Worm (Caenorhabditis elegans): ENCODE data around the gene Y50D4B.4.
A peak's percentile ranks its signal among the peaks of the same experiment; 100 is the strongest.

Gene Y50D4B.4

ce11 chrV:1131880-1132623, 39.6 kb downstream of the Y50D4B.4 start, which contains the start of gene W07B8.4 (continued):
- TF ChIP-seq unc-62 (GFP tag; optimal IDR thresholded peaks at IDR 0.05) (no peak), zim-3 (tag; optimal IDR thresholded peaks at IDR 0.05) (no peak), hrde-1 (tag; optimal IDR thresholded peaks at IDR 0.05; ENCODE audit: borderline replicate concordance) (no peak), madf-10 (tag; optimal IDR thresholded peaks at IDR 0.05) (peak; percentile 20), gei-17 (GFP tag; optimal IDR thresholded peaks at IDR 0.05) (no peak), hlh-12 (tag; optimal IDR thresholded peaks at IDR 0.05) (no peak), nfyb-1 (GFP tag; IDR thresholded peaks at IDR 0.05) (no peak), sdz-38 (tag; optimal IDR thresholded peaks at IDR 0.05) (no peak), bed-2 (GFP tag; IDR thresholded peaks at IDR 0.05) (no peak), lin-54 (GFP tag; optimal IDR thresholded peaks at IDR 0.05) (no peak), fkh-3 (tag; optimal IDR thresholded peaks at IDR 0.05) (no peak), chd-7 (tag; optimal IDR thresholded peaks at IDR 0.05) (peak; percentile 4), zfh-2 (GFP tag; conservative IDR thresholded peaks at IDR 0.05) (0 out of 2 replicates have a peak, but pooled peaks have one; percentile 53), attf-5 (GFP tag; optimal IDR thresholded peaks at IDR 0.05) (no peak), atf-7 (tag; optimal IDR thresholded peaks at IDR 0.05) (peak; percentile 38), Y95B8A.8 (GFP tag; IDR thresholded peaks at IDR 0.05) (no peak), mel-28 (tag; optimal IDR thresholded peaks at IDR 0.05; ENCODE audit: borderline replicate concordance) (no peak), lin-35 (GFP tag; optimal IDR thresholded peaks at IDR 0.05) (no peak), ztf-3 (GFP tag; optimal IDR thresholded peaks at IDR 0.05) (no peak), him-1 (tag; optimal IDR thresholded peaks at IDR 0.05) (no peak), ekl-4 (GFP tag; IDR thresholded peaks at IDR 0.05) (no peak), mxl-1 (tag; optimal IDR thresholded peaks at IDR 0.05) (no peak), die-1 (tag; optimal IDR thresholded peaks at IDR 0.05) (no peak), ztf-6 (GFP tag; IDR thresholded peaks at IDR 0.05) (no peak), Y67H2A.10 (GFP tag; conservative IDR thresholded peaks at IDR 0.05) (no peak), dpff-1 (tag; optimal IDR thresholded peaks at IDR 0.05) (no peak), hmg-20 (GFP tag; IDR thresholded peaks at IDR 0.05) (no peak), let-607 (tag; optimal IDR thresholded peaks at IDR 0.05) (no peak), snpc-1.3 (tag; optimal IDR thresholded peaks at IDR 0.05; ENCODE audit: insufficient read depth) (no peak), nhr-80 (tag; optimal IDR thresholded peaks at IDR 0.05) (peak; percentile 5), B0261.1 (tag; optimal IDR thresholded peaks at IDR 0.05) (no peak), ets-4 (GFP tag; optimal IDR thresholded peaks at IDR 0.05) (no peak), snpc-1.1 (tag; optimal IDR thresholded peaks at IDR 0.05; ENCODE audit: insufficient read depth) (no peak), lir-1 (GFP tag; conservative IDR thresholded peaks at IDR 0.05) (no peak), cebp-1 (GFP tag; IDR thresholded peaks at IDR 0.05) (no peak), cebp-1 (tag; optimal IDR thresholded peaks at IDR 0.05) (peak; percentile 2), let-526 (GFP tag; IDR thresholded peaks at IDR 0.05) (no peak), ztf-18 (tag; optimal IDR thresholded peaks at IDR 0.05) (no peak)

- TF ChIP-seq madf-3 (GFP tag; IDR thresholded peaks at IDR 0.05) (0 out of 2 replicates have a peak, but pooled peaks have one; percentile 15), nhr-120 (GFP tag; IDR thresholded peaks at IDR 0.05) (0 out of 2 replicates have a peak, but pooled peaks have one; percentile 21), madf-10 (tag; optimal IDR thresholded peaks at IDR 0.05) (no peak)
Measured at ce11 chrV:1133223-1133622, 40.8 kb downstream of the Y50D4B.4 start.

Data from whole organism, young adult.